Worm (Caenorhabditis elegans): Measurements from ENCODE around the gene hlh-6.

DNA sequence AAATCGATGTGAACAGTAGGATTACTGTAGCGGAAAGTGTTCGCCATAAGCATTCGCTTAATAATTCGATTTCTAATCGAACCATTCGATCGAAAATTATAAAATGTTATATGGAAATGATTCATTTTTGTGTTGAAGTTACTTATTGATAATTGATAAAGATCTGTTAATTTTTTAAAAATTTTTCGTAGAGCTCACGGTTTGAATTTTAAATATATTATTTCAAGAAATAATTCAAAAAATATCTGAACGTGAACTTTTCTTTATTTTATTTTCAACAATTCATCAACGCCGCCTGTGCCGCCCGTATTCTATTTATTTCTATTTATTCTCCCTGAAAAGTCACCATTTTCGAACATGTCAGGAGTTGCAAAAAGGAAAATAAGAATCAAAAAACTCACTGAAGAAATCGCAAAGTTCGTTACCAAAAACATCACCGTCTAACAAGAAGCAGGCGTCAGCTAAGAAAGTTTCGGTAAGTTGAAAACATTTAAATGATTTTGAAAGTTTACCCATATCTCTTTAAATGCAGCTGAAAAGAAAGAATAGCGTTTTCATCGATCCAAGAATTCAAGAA, 3.2 kb downstream of the hlh-6 start, which contains the start of the genes T15H9.5 and T15H9.4:
- no peak for TF ChIP-seq med-1 (GFP tag; optimal IDR thresholded peaks at IDR 0.05; ENCODE audit: insufficient read depth)
- no peak for TF ChIP-seq flt-1 (GFP tag; IDR thresholded peaks at IDR 0.05)
- TF ChIP-seq cog-1 (tag; optimal IDR thresholded peaks at IDR 0.05): no peak
- TF ChIP-seq ztf-23 (GFP tag; IDR thresholded peaks at IDR 0.05): no peak
- TF ChIP-seq T22C8.4 (GFP tag; IDR thresholded peaks at IDR 0.05): no peak
- no peak for TF ChIP-seq ztf-29 (GFP tag; IDR thresholded peaks at IDR 0.05)
- TF ChIP-seq ref-1 (GFP tag; conservative IDR thresholded peaks at IDR 0.05): no peak
